Fruit fly (Drosophila melanogaster) whole organism, embryonic: Measurements from ENCODE around the gene CG14020.
A peak's percentile ranks its signal among the peaks of the same experiment; 100 is the strongest.

Experiments used
- Abd-B ChIP-seq: fragments of 200-800 bp; sonication (Bioruptor generic); optimal IDR thresholded peaks from 2 replicates; lab custom pipeline; 2018; ENCODE audit warnings: missing biosample characterization, mild to moderate bottlenecking, missing genetic modification characterization, moderate library complexity
- CG10147 ChIP-seq: fragments of 200-800 bp; sonication (Bioruptor generic); optimal IDR thresholded peaks from 2 replicates; lab custom pipeline; 2019; ENCODE audit warnings: missing biosample characterization, mild to moderate bottlenecking, missing genetic modification characterization, moderate library complexity
- CG10366 ChIP-seq: fragments of 200-800 bp; sonication (Bioruptor generic); IDR thresholded peaks from 2 replicates; pipeline ENCODE4 v1.3.6; 2022; ENCODE audit warnings: missing biosample characterization, missing genetic modification characterization
- CG11093 ChIP-seq: fragments of 200-800 bp; sonication (Bioruptor generic); IDR thresholded peaks from 3 replicates; pipeline ENCODE4 v1.3.6; 2022; ENCODE audit warnings: missing biosample characterization, missing genetic modification characterization
- CG11560 ChIP-seq: fragments of 200-800 bp; sonication (Bioruptor generic); IDR thresholded peaks from 3 replicates; pipeline ENCODE4 v1.3.6; 2022; ENCODE audit warnings: missing biosample characterization, missing genetic modification characterization
- CG13894 ChIP-seq: fragments of 200-800 bp; sonication (Bioruptor generic); optimal IDR thresholded peaks from 3 replicates; lab custom pipeline; 2018; ENCODE audit warnings: missing biosample characterization, mild to moderate bottlenecking, missing genetic modification characterization, moderate library complexity
- CG1529 ChIP-seq: fragments of 200-800 bp; sonication (Bioruptor generic); optimal IDR thresholded peaks from 3 replicates; lab custom pipeline; 2018; ENCODE audit warnings: missing biosample characterization, missing genetic modification characterization
- CG15514 ChIP-seq: fragments of 200-800 bp; sonication (Bioruptor generic); optimal IDR thresholded peaks from 3 replicates; lab custom pipeline; 2017; ENCODE audit warnings: missing biosample characterization, missing genetic modification characterization, mild to moderate bottlenecking, moderate library complexity, missing genetic modification reagents
- CG17568 ChIP-seq: fragments of 200-800 bp; sonication (Bioruptor generic); optimal IDR thresholded peaks from 2 replicates; lab custom pipeline; 2018; ENCODE audit warnings: missing biosample characterization, mild to moderate bottlenecking, missing genetic modification characterization, moderate library complexity
- CG1792 ChIP-seq: fragments of 200-800 bp; sonication (Bioruptor generic); optimal IDR thresholded peaks from 2 replicates; lab custom pipeline; 2016; ENCODE audit warnings: missing biosample characterization, missing genetic modification characterization
- CG1832 ChIP-seq: fragments of 200-800 bp; sonication (Bioruptor generic); optimal IDR thresholded peaks from 2 replicates; lab custom pipeline; 2017; ENCODE audit warnings: missing biosample characterization, mild to moderate bottlenecking, missing genetic modification characterization, inconsistent platforms
- CG18619 ChIP-seq: fragments of 200-800 bp; sonication (Bioruptor generic); optimal IDR thresholded peaks from 3 replicates; lab custom pipeline; 2017; ENCODE audit warnings: missing biosample characterization, mild to moderate bottlenecking, missing genetic modification characterization
- CG33557 ChIP-seq: fragments of 200-800 bp; sonication (Bioruptor generic); optimal IDR thresholded peaks from 2 replicates; lab custom pipeline; 2019; ENCODE audit warnings: missing biosample characterization, mild to moderate bottlenecking, missing genetic modification characterization, moderate library complexity
- CG42726 ChIP-seq: fragments of 200-800 bp; sonication (Bioruptor generic); IDR thresholded peaks from 2 replicates; pipeline ENCODE4 v1.3.6; 2022; ENCODE audit warnings: missing biosample characterization, missing genetic modification characterization; ENCODE audit not compliant: partially characterized antibody
- CG5245 ChIP-seq: fragments of 200-800 bp; sonication (Bioruptor generic); optimal IDR thresholded peaks from 3 replicates; lab custom pipeline; 2016; ENCODE audit warnings: missing biosample characterization, missing genetic modification characterization
- CG7357 ChIP-seq: fragments of 200-800 bp; sonication (Bioruptor generic); IDR thresholded peaks from 3 replicates; pipeline ENCODE4 v1.3.6; 2022; ENCODE audit warnings: missing biosample characterization, missing genetic modification characterization
- CG7928 ChIP-seq: fragments of 200-800 bp; sonication (Bioruptor generic); optimal IDR thresholded peaks from 2 replicates; lab custom pipeline; 2017; ENCODE audit warnings: missing biosample characterization, mild to moderate bottlenecking, missing genetic modification characterization
- CG8944 ChIP-seq: fragments of 200-800 bp; sonication (Bioruptor generic); optimal IDR thresholded peaks from 3 replicates; lab custom pipeline; 2016; ENCODE audit warnings: missing biosample characterization, missing genetic modification characterization
- CHES-1-like ChIP-seq: fragments of 200-800 bp; sonication (Bioruptor generic); optimal IDR thresholded peaks from 2 replicates; lab custom pipeline; 2016; ENCODE audit warnings: missing biosample characterization, missing genetic modification characterization
- Elba2 ChIP-seq: fragments of 200-800 bp; sonication (Bioruptor generic); optimal IDR thresholded peaks from 3 replicates; lab custom pipeline; 2016; ENCODE audit warnings: missing biosample characterization, missing genetic modification characterization
- Fer2 ChIP-seq: fragments of 200-800 bp; sonication (Bioruptor generic); optimal IDR thresholded peaks from 2 replicates; lab custom pipeline; 2018; ENCODE audit warnings: missing biosample characterization, mild to moderate bottlenecking, missing genetic modification characterization, moderate library complexity
- HHEX ChIP-seq: fragments of 200-800 bp; sonication (Bioruptor generic); optimal IDR thresholded peaks from 3 replicates; lab custom pipeline; 2017; ENCODE audit warnings: missing biosample characterization, mild to moderate bottlenecking, missing genetic modification characterization, missing genetic modification reagents
- HLHmδ ChIP-seq: fragments of 200-800 bp; sonication (Bioruptor generic); optimal IDR thresholded peaks from 2 replicates; lab custom pipeline; 2018; ENCODE audit warnings: missing biosample characterization, mild to moderate bottlenecking, missing genetic modification characterization, moderate library complexity
- Jarid2 ChIP-seq: fragments of 200-800 bp; sonication (Bioruptor generic); optimal IDR thresholded peaks from 3 replicates; lab custom pipeline; 2017; ENCODE audit warnings: mild to moderate bottlenecking, missing biosample characterization, missing genetic modification reagents, missing genetic modification characterization
- MBD-R2 ChIP-seq: fragments of 200-800 bp; sonication (Bioruptor generic); IDR thresholded peaks from 2 replicates; pipeline ENCODE4 v1.3.6; 2022; ENCODE audit warnings: missing biosample characterization, missing genetic modification characterization
- Mad ChIP-seq: fragments of 200-800 bp; sonication (Bioruptor generic); optimal IDR thresholded peaks from 2 replicates; lab custom pipeline; 2016; ENCODE audit warnings: missing biosample characterization, missing genetic modification characterization
- Mrtf ChIP-seq: fragments of 200-800 bp; sonication (Bioruptor generic); IDR thresholded peaks from 3 replicates; pipeline ENCODE4 v1.3.6; 2022; ENCODE audit warnings: missing biosample characterization, missing genetic modification characterization
- Pdp1 ChIP-seq, 2 experiments: fragments of 200-800 bp; sonication (Bioruptor generic); optimal IDR thresholded peaks; 3 replicates each; lab custom pipeline; 2016; ENCODE audit warnings: missing biosample characterization in 2 of 2, missing genetic modification characterization in 2 of 2, mild to moderate bottlenecking in 1 of 2, moderate library complexity in 1 of 2
- Sry-δ ChIP-seq: fragments of 200-800 bp; sonication (Bioruptor generic); optimal IDR thresholded peaks from 2 replicates; lab custom pipeline; 2016; ENCODE audit warnings: missing biosample characterization, missing genetic modification characterization
- Trl ChIP-seq, 3 experiments: fragments of >200 bp in 2 of 3; fragments of 200-800 bp in 1 of 3; sonication (Bioruptor generic) in 1 of 3; optimal IDR thresholded peaks; 2 replicates in 1 of 3; 3 replicates in 2 of 3; lab custom pipeline; 2016 to 2017; ENCODE audit warnings: missing biosample characterization in 1 of 3, missing genetic modification characterization in 1 of 3
- ato ChIP-seq: fragments of 200-800 bp; sonication (Bioruptor generic); IDR thresholded peaks from 2 replicates; pipeline ENCODE4 v1.3.6; 2022; ENCODE audit warnings: missing biosample characterization, missing genetic modification characterization; ENCODE audit not compliant: partially characterized antibody
- bbx ChIP-seq: fragments of 200-800 bp; sonication (Bioruptor generic); IDR thresholded peaks from 2 replicates; pipeline ENCODE4 v1.3.6; 2022; ENCODE audit warnings: missing biosample characterization, missing genetic modification characterization; ENCODE audit not compliant: partially characterized antibody
- crol ChIP-seq: fragments of 200-800 bp; sonication (Bioruptor generic); IDR thresholded peaks from 2 replicates; pipeline ENCODE4 v1.3.6; 2022; ENCODE audit warnings: missing biosample characterization, missing genetic modification characterization
- dati ChIP-seq: fragments of 200-800 bp; sonication (Bioruptor generic); IDR thresholded peaks from 2 replicates; pipeline ENCODE4 v1.3.6; 2022; ENCODE audit warnings: missing biosample characterization, missing genetic modification characterization
- dm ChIP-seq: fragments of 200-800 bp; sonication (Bioruptor generic); optimal IDR thresholded peaks from 3 replicates; lab custom pipeline; 2016; ENCODE audit warnings: missing biosample characterization, missing genetic modification characterization
- dysf ChIP-seq: fragments of 200-800 bp; sonication (Bioruptor generic); IDR thresholded peaks from 3 replicates; pipeline ENCODE4 v1.3.6; 2022; ENCODE audit warnings: missing biosample characterization, missing genetic modification characterization
- grn ChIP-seq: fragments of 200-800 bp; sonication (Bioruptor generic); optimal IDR thresholded peaks from 3 replicates; lab custom pipeline; 2017; ENCODE audit warnings: missing biosample characterization, missing genetic modification characterization
- jigr1 ChIP-seq: fragments of 200-800 bp; sonication (Bioruptor generic); IDR thresholded peaks from 3 replicates; pipeline ENCODE4 v1.3.6; 2022; ENCODE audit warnings: missing biosample characterization, missing genetic modification characterization
- ken ChIP-seq: fragments of 200-800 bp; sonication (Bioruptor generic); IDR thresholded peaks from 3 replicates; pipeline ENCODE4 v1.3.6; 2022; ENCODE audit warnings: missing biosample characterization, missing genetic modification characterization
- lov ChIP-seq, 2 experiments: fragments of 200-800 bp in 1 of 2; fragments of >200 bp in 1 of 2; sonication (Bioruptor generic) in 1 of 2; IDR thresholded peaks in 1 of 2; optimal IDR thresholded peaks in 1 of 2; 2 replicates in 1 of 2; 3 replicates in 1 of 2; pipeline versions ENCODE4 v1.3.6 to Lab custom; 2017 to 2022; ENCODE audit warnings: missing biosample characterization in 1 of 2, missing genetic modification characterization in 1 of 2
- maf-S ChIP-seq: fragments of 200-800 bp; sonication (Bioruptor generic); optimal IDR thresholded peaks from 2 replicates; lab custom pipeline; 2016; ENCODE audit warnings: missing biosample characterization, missing genetic modification characterization
- nau ChIP-seq: fragments of 200-800 bp; sonication (Bioruptor generic); optimal IDR thresholded peaks from 3 replicates; lab custom pipeline; 2017; ENCODE audit warnings: missing biosample characterization, mild to moderate bottlenecking, missing genetic modification characterization, missing genetic modification reagents
- pfk ChIP-seq: fragments of 200-800 bp; sonication (Bioruptor generic); optimal IDR thresholded peaks from 2 replicates; lab custom pipeline; 2018; ENCODE audit warnings: missing biosample characterization, mild to moderate bottlenecking, missing genetic modification characterization, moderate library complexity
- shn ChIP-seq: fragments of 200-800 bp; sonication (Bioruptor generic); optimal IDR thresholded peaks from 3 replicates; lab custom pipeline; 2016; ENCODE audit warnings: missing biosample characterization, missing genetic modification characterization
- sr ChIP-seq: fragments of 200-800 bp; sonication (Bioruptor generic); IDR thresholded peaks from 3 replicates; pipeline ENCODE4 v1.3.6; 2022; ENCODE audit warnings: missing biosample characterization, missing genetic modification characterization
- tio ChIP-seq: fragments of 200-800 bp; sonication (Bioruptor generic); optimal IDR thresholded peaks from 2 replicates; lab custom pipeline; 2017; ENCODE audit warnings: missing biosample characterization, missing genetic modification characterization, inconsistent platforms
- toy ChIP-seq: fragments of 200-800 bp; sonication (Bioruptor generic); IDR thresholded peaks from 2 replicates; pipeline ENCODE4 v1.3.6; 2022; ENCODE audit warnings: missing biosample characterization, missing genetic modification characterization
- zfh1 ChIP-seq: fragments of 200-800 bp; sonication (Bioruptor generic); IDR thresholded peaks from 3 replicates; pipeline ENCODE4 v1.3.6; 2022; ENCODE audit warnings: missing biosample characterization, missing genetic modification characterization

The CG14020 gene

dm6 chr2L:5542944-5543515 is 25.5 kb downstream of the CG14020 start (continued):
- TF ChIP-seq dm (GFP tag; lab: Kevin White, UChicago) (peak; percentile 49), grn (GFP tag; lab: Kevin White, UChicago) (no peak), CG13894 (tag; lab: Kevin White, UChicago) (no peak), zfh1 (GFP tag; lab: Robert Waterston, UW) (peak; percentile 76; the same call in 2 of the 3 replicates), lov (optimal IDR thresholded peaks at IDR 0.05; lab: Kevin White, UChicago) (no peak), lov (GFP tag; IDR thresholded peaks at IDR 0.05; lab: Robert Waterston, UW) (0 out of 3 replicates have a peak, but pooled peaks have one; percentile 42), Mrtf (GFP tag; lab: Robert Waterston, UW) (peak; percentile 50; the same call in 1 of the 3 replicates), Trl (optimal IDR thresholded peaks at IDR 0.05; lab: Kevin White, UChicago) (peak; percentile 81 to 90), Trl (GFP tag; optimal IDR thresholded peaks at IDR 0.05; lab: Kevin White, UChicago) (peak; percentile 49), ato (GFP tag; lab: Robert Waterston, UW) (no peak), CG15514 (GFP tag; lab: Kevin White, UChicago) (peak; percentile 36), CG1529 (GFP tag; lab: Kevin White, UChicago) (no peak), CG10366 (GFP tag; lab: Robert Waterston, UW) (peak; percentile 21; the same call in 1 of the 2 replicates), CG11560 (tag; lab: Robert Waterston, UW) (no peak), dati (no peak; the same call in 1 of the 2 replicates), CG8944 (no peak), crol (GFP tag; lab: Robert Waterston, UW) (peak; percentile 95), CG11093 (peak; percentile 53; the same call in 1 of the 3 replicates), CHES-1-like (GFP tag; lab: Kevin White, UChicago) (peak; percentile 61), jigr1 (GFP tag; lab: Robert Waterston, UW) (no peak), dysf (GFP tag; lab: Robert Waterston, UW) (peak; percentile 71; the same call in 2 of the 3 replicates), HHEX (peak; percentile 43), MBD-R2 (GFP tag; lab: Robert Waterston, UW) (peak; percentile 25; the same call in 1 of the 2 replicates), Jarid2 (GFP tag; lab: Kevin White, UChicago) (no peak), Fer2 (no peak), nau (no peak), CG33557 (GFP tag; lab: Kevin White, UChicago) (no peak), Pdp1 (GFP tag; optimal IDR thresholded peaks at IDR 0.05; lab: Kevin White, UChicago) (peak; percentile 38 to 64), bbx (GFP tag; lab: Robert Waterston, UW) (peak; percentile 34; the same call in 1 of the 2 replicates), shn (GFP tag; lab: Kevin White, UChicago) (peak; percentile 54), pfk (GFP tag; lab: Kevin White, UChicago) (no peak), tio (no peak), maf-S (GFP tag; lab: Kevin White, UChicago) (peak; percentile 7), CG10147 (peak; percentile 41), CG17568 (no peak), Elba2 (GFP tag; lab: Kevin White, UChicago) (no peak), Sry-δ (GFP tag; lab: Kevin White, UChicago) (no peak), ken (no peak; the same call in 2 of the 3 replicates), CG7928 (GFP tag; lab: Kevin White, UChicago) (no peak), CG1792 (GFP tag; lab: Kevin White, UChicago) (no peak), CG5245 (no peak), CG42726 (GFP tag; lab: Robert Waterston, UW) (peak; percentile 54; the same call in 1 of the 2 replicates), CG7357 (GFP tag; lab: Robert Waterston, UW) (peak; percentile 31; the same call in 1 of the 3 replicates), CG18619 (peak; percentile 31), sr (GFP tag; lab: Robert Waterston, UW) (0 out of 3 replicates have a peak, but pooled peaks have one; percentile 21), toy (0 out of 2 replicates have a peak, but pooled peaks have one; percentile 39), HLHmδ (GFP tag; lab: Kevin White, UChicago) (no peak), Mad (GFP tag; lab: Kevin White, UChicago) (no peak), CG1832 (peak; percentile 60), Abd-B (GFP tag; lab: Kevin White, UChicago) (no peak)
